Fruit fly (Drosophila melanogaster) Kc167 (cell line): ENCODE measurements around the gene NUCB1.

Experiments used
- Sin3A ChIP-seq: fragments of >200 bp; optimal IDR thresholded peaks from 2 replicates; lab custom pipeline; 2018; ENCODE audit warnings: missing external identifiers
- h ChIP-seq: fragments of >200 bp; optimal IDR thresholded peaks from 3 replicates; lab custom pipeline; 2018; ENCODE audit warnings: missing external identifiers

DNA sequence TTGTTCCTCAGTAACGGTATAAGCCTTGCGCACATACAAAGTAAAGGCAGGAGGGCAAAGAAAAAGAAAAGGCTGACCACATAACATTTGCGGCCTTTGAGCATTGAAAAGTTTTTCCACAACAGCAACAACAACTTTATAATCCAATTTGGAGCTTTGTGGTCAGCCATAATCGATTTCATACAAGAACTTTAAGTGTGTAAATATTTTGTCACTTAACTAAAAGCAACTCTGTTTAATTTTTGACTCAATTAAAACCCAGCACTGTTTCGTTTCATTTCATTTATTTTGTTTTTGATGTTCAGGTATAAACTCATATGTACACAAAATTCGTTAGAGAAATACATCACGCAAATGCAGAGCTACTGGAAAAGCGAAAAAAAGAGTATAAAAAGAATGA is 4.6 kb downstream of the NUCB1 start, which contains the start of gene CG42816:
- no peak for TF ChIP-seq h
- no peak for TF ChIP-seq Sin3A (lab: Kevin White, UChicago)
